Worm (Caenorhabditis elegans) whole organism, L1 larva: Measurements from ENCODE around the gene Y60A3A.21.

Experiments used
- Y116A8C.19 ChIP-seq: sonication (generic microtip); optimal IDR thresholded peaks from 2 replicates; lab custom pipeline; 2016; ENCODE audit warnings: missing compliant biosample characterization, missing genetic modification characterization, borderline replicate concordance
- elt-3 ChIP-seq, 6 experiments: fragments of 150-350 bp in 1 of 6; sonication (generic microtip); optimal IDR thresholded peaks; 2 replicates each; lab custom pipeline; 2017 to 2018; ENCODE audit warnings: missing biosample characterization in 6 of 6, missing genetic modification characterization in 6 of 6, inconsistent platforms in 1 of 6
- fkh-4 ChIP-seq: sonication (generic microtip); optimal IDR thresholded peaks from 2 replicates; lab custom pipeline; 2016; ENCODE audit warnings: missing compliant biosample characterization, missing genetic modification characterization, borderline replicate concordance
- grh-1 ChIP-seq: fragments of 200-800 bp; sonication (Bioruptor generic); IDR thresholded peaks from 2 replicates; pipeline ENCODE4 v1.3.6; 2022; ENCODE audit warnings: missing genetic modification reagents, missing genetic modification characterization, missing compliant biosample characterization
- nhr-71 ChIP-seq: sonication (generic microtip); optimal IDR thresholded peaks from 2 replicates; lab custom pipeline; 2016; ENCODE audit warnings: mild to moderate bottlenecking, missing genetic modification characterization, moderate library complexity, missing compliant biosample characterization
- sup-37 ChIP-seq: fragments of 200-800 bp; sonication (Bioruptor generic); optimal IDR thresholded peaks from 2 replicates; lab custom pipeline; 2018; ENCODE audit warnings: mild to moderate bottlenecking, missing genetic modification characterization, missing compliant biosample characterization
- ztf-11 ChIP-seq, 2 experiments: sonication (generic microtip); optimal IDR thresholded peaks; 2 replicates each; lab custom pipeline; 2016 to 2017; ENCODE audit warnings: missing genetic modification characterization in 2 of 2, missing biosample characterization in 1 of 2, missing compliant biosample characterization in 1 of 2

The Y60A3A.21 gene

DNA sequence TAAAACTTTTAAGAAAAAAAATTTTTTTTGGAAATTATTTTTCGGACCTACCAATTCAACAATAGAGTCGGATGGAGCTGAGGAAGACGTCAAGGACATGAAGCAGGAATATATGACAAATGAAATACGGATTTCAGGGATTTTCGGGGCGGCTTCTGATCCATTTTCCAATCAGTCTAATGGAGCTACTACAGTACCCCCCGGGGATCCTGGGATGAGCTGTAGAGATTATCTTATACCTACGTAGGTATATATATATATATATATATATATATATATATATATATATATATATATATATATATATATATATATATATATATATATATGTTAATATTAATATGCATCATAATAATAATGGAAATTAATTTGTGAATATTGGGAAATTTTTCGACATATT is 52.3 kb downstream of the Y60A3A.21 start, which contains the start of gene ttx-1:
ttx-1 (minus strand) TSS at position 101 of the 400 bp plus-strand sequence.
- TF ChIP-seq Y116A8C.19 (tag; lab: Kevin White, UChicago) (no peak), sup-37 (GFP tag; lab: Kevin White, UChicago) (no peak), nhr-71 (no peak), ztf-11 (tag; optimal IDR thresholded peaks at IDR 0.05; lab: Kevin White, UChicago) (no peak), grh-1 (GFP tag; lab: Robert Waterston, UW) (no peak), fkh-4 (no peak), elt-3 (tag; optimal IDR thresholded peaks at IDR 0.05; lab: Kevin White, UChicago) (no peak)
